Worm (Caenorhabditis elegans) whole organism, midembryonic: ENCODE results near the gene pigg-1.

Experiments
- T22C8.4 ChIP-seq: fragments of 200-800 bp; sonication (Bioruptor generic); IDR thresholded peaks from 2 replicates; pipeline ENCODE4 v1.3.6; 2022; ENCODE audit warnings: missing genetic modification characterization, missing compliant biosample characterization
- cog-1 ChIP-seq: sonication (generic microtip); optimal IDR thresholded peaks from 2 replicates; lab custom pipeline; 2016; ENCODE audit warnings: missing genetic modification characterization, missing compliant biosample characterization
- flt-1 ChIP-seq: fragments of 200-800 bp; sonication (Bioruptor generic); IDR thresholded peaks from 2 replicates; pipeline ENCODE4 v1.3.6; 2022; ENCODE audit warnings: missing genetic modification characterization, missing compliant biosample characterization
- klf-2 ChIP-seq: fragments of 200-800 bp; sonication (Bioruptor generic); conservative IDR thresholded peaks from 2 replicates; pipeline ENCODE4 v1.3.6; 2022; ENCODE audit warnings: missing genetic modification reagents, missing genetic modification characterization, missing compliant biosample characterization
- med-1 ChIP-seq: sonication (generic microtip); optimal IDR thresholded peaks from 2 replicates; lab custom pipeline; 2017; ENCODE audit warnings: missing genetic modification characterization, mild to moderate bottlenecking, missing compliant biosample characterization, antibody characterized with exemption, missing genetic modification reagents; ENCODE audit not compliant: insufficient read depth
- ref-1 ChIP-seq: fragments of 200-800 bp; sonication (Bioruptor generic); conservative IDR thresholded peaks from 2 replicates; pipeline ENCODE4 v1.3.6; 2022; ENCODE audit warnings: missing genetic modification reagents, missing genetic modification characterization, missing compliant biosample characterization
- tab-1 ChIP-seq: fragments of 200-800 bp; sonication (Bioruptor generic); IDR thresholded peaks from 2 replicates; pipeline ENCODE4 v1.3.6; 2022; ENCODE audit warnings: missing genetic modification characterization, missing compliant biosample characterization
- ztf-23 ChIP-seq: fragments of 200-800 bp; sonication (Bioruptor generic); IDR thresholded peaks from 2 replicates; pipeline ENCODE4 v1.3.6; 2022; ENCODE audit warnings: missing genetic modification reagents, missing genetic modification characterization, missing compliant biosample characterization
- ztf-29 ChIP-seq: fragments of 200-800 bp; sonication (Bioruptor generic); IDR thresholded peaks from 2 replicates; pipeline ENCODE4 v1.3.6; 2022; ENCODE audit warnings: missing genetic modification reagents, missing genetic modification characterization, missing compliant biosample characterization

pigg-1 gene

ce11 chrII:8634386-8634785, 34.3 kb upstream of the pigg-1 start, which contains the start of gene cutl-12:
TSS of gene cutl-12 (minus strand) at chrII:8634486.
- TF ChIP-seq cog-1 (tag; lab: Kevin White, UChicago): no peak
- no peak for TF ChIP-seq T22C8.4
- TF ChIP-seq ref-1 (GFP tag; lab: Robert Waterston, UW): no peak
- no peak for TF ChIP-seq klf-2 (GFP tag; lab: Robert Waterston, UW)
- TF ChIP-seq ztf-29 (GFP tag; lab: Robert Waterston, UW): no peak

ce11 chrII:8631766-8632165, 31.7 kb upstream of the pigg-1 start:
- TF ChIP-seq tab-1 (GFP tag; lab: Robert Waterston, UW) (no peak), cog-1 (tag; lab: Kevin White, UChicago) (no peak), flt-1 (GFP tag; lab: Robert Waterston, UW) (no peak), med-1 (GFP tag; lab: Kevin White, UChicago) (no peak), ztf-23 (GFP tag; lab: Robert Waterston, UW) (no peak), ztf-29 (GFP tag; lab: Robert Waterston, UW) (no peak), T22C8.4 (no peak), klf-2 (GFP tag; lab: Robert Waterston, UW) (no peak), ref-1 (GFP tag; lab: Robert Waterston, UW) (no peak)

- TF ChIP-seq med-1 (GFP tag; lab: Kevin White, UChicago) (no peak), flt-1 (GFP tag; lab: Robert Waterston, UW) (no peak), ref-1 (GFP tag; lab: Robert Waterston, UW) (no peak), tab-1 (GFP tag; lab: Robert Waterston, UW) (no peak), ztf-23 (GFP tag; lab: Robert Waterston, UW) (no peak), cog-1 (tag; lab: Kevin White, UChicago) (no peak), klf-2 (GFP tag; lab: Robert Waterston, UW) (no peak), ztf-29 (GFP tag; lab: Robert Waterston, UW) (no peak), T22C8.4 (no peak)
Measured at ce11 chrII:8630088-8630487, 30.0 kb upstream of the pigg-1 start, which contains the start of gene T22C8.6. TSS of gene T22C8.6 (minus strand) at chrII:8630281.

ce11 chrII:8627907-8628306, 27.8 kb upstream of the pigg-1 start:
- TF ChIP-seq ref-1 (GFP tag; lab: Robert Waterston, UW) (no peak), tab-1 (GFP tag; lab: Robert Waterston, UW) (no peak), klf-2 (GFP tag; lab: Robert Waterston, UW) (no peak)

- no peak for TF ChIP-seq T22C8.4
- no peak for TF ChIP-seq cog-1 (tag; lab: Kevin White, UChicago)
- no peak for TF ChIP-seq klf-2 (GFP tag; lab: Robert Waterston, UW)
- no peak for TF ChIP-seq ztf-23 (GFP tag; lab: Robert Waterston, UW)
Measured at ce11 chrII:8626598-8626997, 26.5 kb upstream of the pigg-1 start.

ce11 chrII:8625163-8625562, 25.1 kb upstream of the pigg-1 start, which contains the start of gene sptf-2:
TSS of gene sptf-2 (plus strand) at chrII:8625459.
- TF ChIP-seq ztf-23 (GFP tag; lab: Robert Waterston, UW) (no peak), klf-2 (GFP tag; lab: Robert Waterston, UW) (no peak), flt-1 (GFP tag; lab: Robert Waterston, UW) (no peak), tab-1 (GFP tag; lab: Robert Waterston, UW) (no peak), T22C8.4 (no peak), ref-1 (GFP tag; lab: Robert Waterston, UW) (no peak)

ce11 chrII:8623396-8623795, 23.3 kb upstream of the pigg-1 start, which contains the start of gene T22C8.4:
TSS of gene T22C8.4 (minus strand) at chrII:8623496.
- TF ChIP-seq klf-2 (GFP tag; lab: Robert Waterston, UW) (no peak), ref-1 (GFP tag; lab: Robert Waterston, UW) (no peak), T22C8.4 (no peak), med-1 (GFP tag; lab: Kevin White, UChicago) (no peak), tab-1 (GFP tag; lab: Robert Waterston, UW) (no peak), flt-1 (GFP tag; lab: Robert Waterston, UW) (no peak), ztf-23 (GFP tag; lab: Robert Waterston, UW) (no peak), ztf-29 (GFP tag; lab: Robert Waterston, UW) (no peak), cog-1 (tag; lab: Kevin White, UChicago) (no peak)

ce11 chrII:8621883-8622282, 21.8 kb upstream of the pigg-1 start, which contains the start of gene T22C8.3:
TSS of gene T22C8.3 (minus strand) at chrII:8621983.
- TF ChIP-seq cog-1 (tag; lab: Kevin White, UChicago): no peak
- no peak for TF ChIP-seq klf-2 (GFP tag; lab: Robert Waterston, UW)

- no peak for TF ChIP-seq cog-1 (tag; lab: Kevin White, UChicago)
- no peak for TF ChIP-seq T22C8.4
- no peak for TF ChIP-seq ztf-29 (GFP tag; lab: Robert Waterston, UW)
- TF ChIP-seq ref-1 (GFP tag; lab: Robert Waterston, UW): no peak
- no peak for TF ChIP-seq klf-2 (GFP tag; lab: Robert Waterston, UW)
- TF ChIP-seq tab-1 (GFP tag; lab: Robert Waterston, UW): no peak
- TF ChIP-seq ztf-23 (GFP tag; lab: Robert Waterston, UW): no peak
- TF ChIP-seq flt-1 (GFP tag; lab: Robert Waterston, UW): no peak
- no peak for TF ChIP-seq med-1 (GFP tag; lab: Kevin White, UChicago)
Measured at ce11 chrII:8617516-8617915, 17.5 kb upstream of the pigg-1 start, which contains the start of gene chhy-1. TSS of gene chhy-1 (minus strand) at chrII:8617616.

ce11 chrII:8616155-8616554, 16.1 kb upstream of the pigg-1 start:
- no peak for TF ChIP-seq T22C8.4
